Worm (Caenorhabditis elegans): ENCODE data around the gene hda-1.

DNA sequence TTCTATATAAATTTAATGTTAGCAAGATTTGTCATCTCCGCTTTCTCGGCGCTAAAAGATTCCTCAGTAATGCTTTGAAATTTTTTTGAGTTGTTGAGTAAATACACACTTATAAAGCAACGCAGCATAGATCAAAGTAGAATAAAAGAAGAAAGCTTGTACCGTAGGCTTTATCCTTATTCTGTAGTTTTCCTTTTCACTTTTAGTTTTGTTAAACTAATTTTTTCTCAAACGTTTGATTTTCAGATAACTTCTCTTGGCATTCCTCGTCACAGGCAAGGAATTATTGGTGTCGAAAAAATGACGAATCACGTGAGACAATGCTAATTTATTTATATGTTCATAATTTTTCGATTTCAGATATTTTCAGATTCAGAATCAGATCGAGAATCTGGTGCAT, 37.4 kb downstream of the hda-1 start, which contains the start of gene C53A5.11:
- TF ChIP-seq cog-1 (tag; optimal IDR thresholded peaks at IDR 0.05) = no peak
- no peak for TF ChIP-seq ztf-29 (GFP tag; IDR thresholded peaks at IDR 0.05)
- no peak for TF ChIP-seq ref-1 (GFP tag; conservative IDR thresholded peaks at IDR 0.05)
- no peak for TF ChIP-seq med-1 (GFP tag; optimal IDR thresholded peaks at IDR 0.05; ENCODE audit: insufficient read depth)
- no peak for TF ChIP-seq klf-2 (GFP tag; conservative IDR thresholded peaks at IDR 0.05)
- no peak for TF ChIP-seq flt-1 (GFP tag; IDR thresholded peaks at IDR 0.05)

Measured in whole organism, midembryonic.